Worm (Caenorhabditis elegans): ENCODE measurements around the gene T15B7.15.

T15B7.15 gene

DNA sequence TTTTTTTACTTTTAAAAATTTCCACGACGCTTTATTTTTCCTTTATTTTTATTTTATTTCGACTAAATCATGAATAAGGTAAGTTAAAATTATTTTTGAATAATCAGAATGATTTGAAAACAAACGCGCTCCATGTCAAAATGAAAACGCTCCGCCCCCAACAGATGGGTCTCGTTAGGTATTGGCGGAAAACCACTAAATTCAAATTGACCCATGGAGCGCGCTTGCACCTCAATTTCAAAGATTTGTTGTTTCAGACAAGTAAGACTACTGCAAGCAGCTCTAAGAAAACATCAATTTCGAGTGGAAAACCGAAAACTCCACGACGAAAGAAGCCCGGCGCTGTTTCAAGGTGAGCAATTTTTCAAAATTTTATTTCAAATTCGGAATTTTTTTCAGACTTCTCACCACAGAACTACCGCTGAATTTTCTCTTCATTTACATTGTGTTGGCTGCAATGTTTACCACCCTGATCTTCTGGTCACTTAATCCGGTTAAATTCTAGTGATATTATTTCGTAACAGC lies 50.5 kb downstream of the T15B7.15 start, which contains the start of gene ZC404.2:
Gene ZC404.2, plus strand, starts transcription at position 47 of the 525 bp plus-strand sequence.
- no peak for TF ChIP-seq klf-2 (GFP tag; conservative IDR thresholded peaks at IDR 0.05)
- TF ChIP-seq med-1 (GFP tag; optimal IDR thresholded peaks at IDR 0.05; ENCODE audit: insufficient read depth), result no peak
- no peak for TF ChIP-seq tab-1 (GFP tag; IDR thresholded peaks at IDR 0.05)
- no peak for TF ChIP-seq T22C8.4 (GFP tag; IDR thresholded peaks at IDR 0.05)
- no peak for TF ChIP-seq flt-1 (GFP tag; IDR thresholded peaks at IDR 0.05)
- no peak for TF ChIP-seq ztf-29 (GFP tag; IDR thresholded peaks at IDR 0.05)
- no peak for TF ChIP-seq ref-1 (GFP tag; conservative IDR thresholded peaks at IDR 0.05)
- no peak for TF ChIP-seq cog-1 (tag; optimal IDR thresholded peaks at IDR 0.05)
- TF ChIP-seq ztf-23 (GFP tag; IDR thresholded peaks at IDR 0.05), result no peak
